Worm (Caenorhabditis elegans) whole organism, L2 larva: ENCODE data around the gene F36D4.4.
A peak's percentile ranks its signal among the peaks of the same experiment; 100 is the strongest.

ENCODE experiments used
- C34F6.9 ChIP-seq: fragments of 150-350 bp; optimal IDR thresholded peaks from 2 replicates; lab custom pipeline; 2014; ENCODE audit warnings: missing biosample characterization, missing genetic modification characterization
- F13H6.1 ChIP-seq: sonication (generic microtip); optimal IDR thresholded peaks from 2 replicates; lab custom pipeline; 2016; ENCODE audit warnings: missing genetic modification characterization, missing compliant biosample characterization
- ZK546.5 ChIP-seq: sonication (generic microtip); optimal IDR thresholded peaks from 2 replicates; lab custom pipeline; 2017; ENCODE audit warnings: missing biosample characterization, missing genetic modification characterization
- aly-2 ChIP-seq: fragments of 150-350 bp; optimal IDR thresholded peaks from 2 replicates; lab custom pipeline; 2014; ENCODE audit warnings: missing biosample characterization, missing genetic modification characterization
- ama-1 ChIP-seq: fragments of 150-350 bp; optimal IDR thresholded peaks from 2 replicates; lab custom pipeline; 2018; ENCODE audit warnings: inconsistent platforms
- blmp-1 ChIP-seq: sonication (generic microtip); optimal IDR thresholded peaks from 2 replicates; lab custom pipeline; 2017; ENCODE audit warnings: missing genetic modification characterization, mild to moderate bottlenecking, missing compliant biosample characterization, antibody characterized with exemption, moderate library complexity; ENCODE audit not compliant: insufficient read depth
- ceh-16 ChIP-seq: fragments of 150-350 bp; optimal IDR thresholded peaks from 2 replicates; lab custom pipeline; 2014; ENCODE audit warnings: missing biosample characterization, missing genetic modification characterization
- ceh-82 ChIP-seq: fragments of 150-350 bp; optimal IDR thresholded peaks from 2 replicates; lab custom pipeline; 2014; ENCODE audit warnings: missing biosample characterization, missing genetic modification characterization
- crh-2 ChIP-seq: sonication (generic microtip); optimal IDR thresholded peaks from 2 replicates; lab custom pipeline; 2017; ENCODE audit warnings: missing biosample characterization, missing genetic modification characterization
- dmd-4 ChIP-seq: sonication (generic microtip); optimal IDR thresholded peaks from 2 replicates; lab custom pipeline; 2017; ENCODE audit warnings: missing biosample characterization, missing genetic modification characterization
- egl-27 ChIP-seq: sonication (generic microtip); optimal IDR thresholded peaks from 3 replicates; lab custom pipeline; 2017; ENCODE audit warnings: missing biosample characterization, missing genetic modification reagents, missing genetic modification characterization
- fos-1 ChIP-seq: fragments of 150-350 bp; optimal IDR thresholded peaks from 2 replicates; lab custom pipeline; 2014; ENCODE audit warnings: missing biosample characterization, missing genetic modification characterization
- lin-11 ChIP-seq: fragments of 150-350 bp; sonication (generic microtip); optimal IDR thresholded peaks from 2 replicates; lab custom pipeline; 2014; ENCODE audit warnings: missing biosample characterization, missing genetic modification characterization, inconsistent platforms, mixed read lengths
- lin-13 ChIP-seq: fragments of 150-350 bp; optimal IDR thresholded peaks from 2 replicates; lab custom pipeline; 2014; ENCODE audit warnings: missing biosample characterization, missing genetic modification reagents, missing genetic modification characterization
- lin-39 ChIP-seq: fragments of 150-350 bp; optimal IDR thresholded peaks from 2 replicates; lab custom pipeline; 2014; ENCODE audit warnings: missing biosample characterization, missing genetic modification reagents, missing genetic modification characterization
- lsy-2 ChIP-seq, 2 experiments: fragments of 150-350 bp in 1 of 2; sonication (generic microtip) in 1 of 2; optimal IDR thresholded peaks; 2 replicates each; lab custom pipeline; 2014 to 2017; ENCODE audit warnings: missing biosample characterization in 2 of 2, missing genetic modification characterization in 2 of 2
- mab-5 ChIP-seq: fragments of 150-350 bp; optimal IDR thresholded peaks from 2 replicates; lab custom pipeline; 2014; ENCODE audit warnings: missing biosample characterization, missing genetic modification characterization
- mbf-1 ChIP-seq: sonication (generic microtip); optimal IDR thresholded peaks from 2 replicates; lab custom pipeline; 2017; ENCODE audit warnings: missing biosample characterization, missing genetic modification characterization
- nhr-10 ChIP-seq: sonication (generic microtip); optimal IDR thresholded peaks from 2 replicates; lab custom pipeline; 2017; ENCODE audit warnings: missing biosample characterization, missing genetic modification characterization
- nhr-11 ChIP-seq: fragments of 150-350 bp; optimal IDR thresholded peaks from 2 replicates; lab custom pipeline; 2014; ENCODE audit warnings: missing biosample characterization, missing genetic modification characterization
- nhr-129 ChIP-seq: fragments of 150-350 bp; optimal IDR thresholded peaks from 2 replicates; lab custom pipeline; 2014; ENCODE audit warnings: missing biosample characterization, missing genetic modification characterization
- nhr-21 ChIP-seq: fragments of 150-350 bp; optimal IDR thresholded peaks from 2 replicates; lab custom pipeline; 2014; ENCODE audit warnings: missing biosample characterization, missing genetic modification characterization
- nhr-25 ChIP-seq: fragments of 150-350 bp; sonication (generic microtip); optimal IDR thresholded peaks from 3 replicates; lab custom pipeline; 2014; ENCODE audit warnings: missing biosample characterization, missing genetic modification characterization
- nhr-6 ChIP-seq: fragments of 150-350 bp; optimal IDR thresholded peaks from 2 replicates; lab custom pipeline; 2014; ENCODE audit warnings: missing biosample characterization, missing genetic modification characterization
- nhr-77 ChIP-seq: fragments of 150-350 bp; optimal IDR thresholded peaks from 2 replicates; lab custom pipeline; 2014; ENCODE audit warnings: missing biosample characterization, missing genetic modification characterization
- peb-1 ChIP-seq: fragments of 150-350 bp; optimal IDR thresholded peaks from 2 replicates; lab custom pipeline; 2014; ENCODE audit warnings: missing biosample characterization, missing genetic modification characterization
- sem-4 ChIP-seq: fragments of 150-350 bp; optimal IDR thresholded peaks from 2 replicates; lab custom pipeline; 2014; ENCODE audit warnings: missing biosample characterization, missing genetic modification reagents, missing genetic modification characterization
- sma-3 ChIP-seq: sonication (generic microtip); optimal IDR thresholded peaks from 2 replicates; lab custom pipeline; 2016; ENCODE audit warnings: missing genetic modification reagents, missing genetic modification characterization, missing compliant biosample characterization
- sma-9 ChIP-seq, 2 experiments: fragments of 150-350 bp in 1 of 2; sonication (generic microtip) in 1 of 2; optimal IDR thresholded peaks; 2 replicates each; lab custom pipeline; 2014 to 2016; ENCODE audit warnings: missing genetic modification characterization in 2 of 2, mild to moderate bottlenecking in 1 of 2, missing biosample characterization in 1 of 2, missing compliant biosample characterization in 1 of 2, missing genetic modification reagents in 1 of 2, moderate library complexity in 1 of 2
- unc-55 ChIP-seq: fragments of 150-350 bp; sonication (generic microtip); optimal IDR thresholded peaks from 3 replicates; lab custom pipeline; 2014; ENCODE audit warnings: missing biosample characterization, missing genetic modification reagents, missing genetic modification characterization
- unc-62 ChIP-seq: fragments of 150-350 bp; optimal IDR thresholded peaks from 2 replicates; lab custom pipeline; 2014; ENCODE audit warnings: missing biosample characterization, missing genetic modification reagents, missing genetic modification characterization
- zag-1 ChIP-seq: fragments of 150-350 bp; optimal IDR thresholded peaks from 2 replicates; lab custom pipeline; 2014; ENCODE audit warnings: missing biosample characterization, missing genetic modification characterization
- ztf-11 ChIP-seq: sonication (generic microtip); optimal IDR thresholded peaks from 2 replicates; lab custom pipeline; 2017; ENCODE audit warnings: missing biosample characterization, missing genetic modification characterization
- ztf-4 ChIP-seq: fragments of 150-350 bp; optimal IDR thresholded peaks from 2 replicates; lab custom pipeline; 2014; ENCODE audit warnings: missing biosample characterization, missing genetic modification characterization

The F36D4.4 gene

ce11 chrV:9414516-9414915, at the start of gene F36D4.4:
F36D4.4 (minus strand) TSS chrV:9414616.
- TF ChIP-seq dmd-4 (tag; lab: Kevin White, UChicago): no peak
- TF ChIP-seq unc-55 (GFP tag; lab: Kevin White, UChicago): no peak
- no peak for TF ChIP-seq ceh-16 (tag; lab: Kevin White, UChicago)
- TF ChIP-seq nhr-11: no peak
- TF ChIP-seq nhr-6 (tag; lab: Kevin White, UChicago): no peak
- no peak for TF ChIP-seq ztf-11 (tag; lab: Kevin White, UChicago)
- TF ChIP-seq lin-11 (tag; lab: Kevin White, UChicago): no peak

DNA sequence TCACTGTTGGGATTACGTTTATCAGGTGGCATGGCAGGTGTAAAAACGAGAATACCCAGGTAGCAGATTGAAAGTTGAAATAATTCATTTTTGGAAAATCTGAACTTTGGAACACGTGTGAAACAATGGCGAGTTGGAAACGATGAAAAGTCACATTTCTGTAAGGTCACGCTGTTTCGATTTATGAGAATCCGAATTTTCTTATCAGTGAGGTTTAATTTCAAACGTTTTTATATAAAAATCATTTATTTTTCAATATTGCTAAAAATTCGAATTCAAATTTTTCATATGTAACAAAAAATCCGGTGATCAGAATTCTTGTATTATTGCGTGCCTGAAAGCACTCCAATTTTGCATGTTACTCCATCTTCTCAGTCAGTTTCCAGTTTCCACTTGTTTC, 48.2 kb upstream of the F36D4.4 start, which contains the start of gene F07D3.3:
TSS of gene F07D3.3 (minus strand) at position 101 of the 400 bp plus-strand sequence.
- TF ChIP-seq lin-11 (tag; lab: Kevin White, UChicago): no peak
- TF ChIP-seq nhr-129 (tag; lab: Kevin White, UChicago): no peak
- no peak for TF ChIP-seq nhr-25 (tag; lab: Kevin White, UChicago)
- no peak for TF ChIP-seq nhr-21 (tag; lab: Kevin White, UChicago)
- no peak for TF ChIP-seq ama-1 (lab: Kevin White, UChicago)
- TF ChIP-seq lsy-2 (tag; optimal IDR thresholded peaks at IDR 0.05; lab: Kevin White, UChicago): no peak

- no peak for TF ChIP-seq nhr-129 (tag; lab: Kevin White, UChicago)
- TF ChIP-seq peb-1 (tag; lab: Kevin White, UChicago): no peak
- TF ChIP-seq mab-5 (tag; lab: Kevin White, UChicago): no peak
- TF ChIP-seq nhr-77 (tag; lab: Kevin White, UChicago): no peak
- no peak for TF ChIP-seq unc-55 (GFP tag; lab: Kevin White, UChicago)
- TF ChIP-seq nhr-10 (tag; lab: Kevin White, UChicago): no peak
These were observed 43.1 kb upstream of the F36D4.4 start for ce11 chrV:9457535-9457934.

ce11 chrV:9453933-9454332, 39.5 kb upstream of the F36D4.4 start:
- TF ChIP-seq fos-1: peak; percentile 55
- peak; percentile 70 for TF ChIP-seq blmp-1 (tag; lab: Kevin White, UChicago)
- TF ChIP-seq ztf-4 (tag; lab: Kevin White, UChicago): no peak

DNA sequence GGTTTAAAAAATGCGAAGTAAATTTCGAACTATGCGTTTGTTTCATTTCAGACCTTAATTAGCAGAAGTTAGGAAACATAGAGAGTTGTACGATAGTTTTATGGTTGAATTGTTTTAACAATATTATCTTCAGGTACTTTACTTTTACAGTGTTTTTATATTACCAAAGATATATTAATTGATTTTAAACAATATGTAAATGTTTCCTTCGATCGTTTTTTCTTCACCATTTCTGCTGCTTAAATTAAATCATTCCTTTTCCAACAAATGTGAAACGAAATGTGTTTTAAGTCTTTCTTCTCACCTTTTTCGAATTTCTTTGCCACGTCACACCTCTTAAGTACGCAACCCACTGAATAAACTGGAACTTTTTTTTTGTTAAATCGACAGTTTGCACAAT, 38.9 kb upstream of the F36D4.4 start:
- TF ChIP-seq ztf-4 (tag; lab: Kevin White, UChicago) (no peak), lin-39 (tag; lab: Kevin White, UChicago) (no peak), F13H6.1 (no peak), aly-2 (tag; lab: Kevin White, UChicago) (no peak), mab-5 (tag; lab: Kevin White, UChicago) (no peak), ceh-82 (tag; lab: Kevin White, UChicago) (no peak), peb-1 (tag; lab: Kevin White, UChicago) (no peak), lsy-2 (tag; optimal IDR thresholded peaks at IDR 0.05; lab: Kevin White, UChicago) (no peak)

DNA sequence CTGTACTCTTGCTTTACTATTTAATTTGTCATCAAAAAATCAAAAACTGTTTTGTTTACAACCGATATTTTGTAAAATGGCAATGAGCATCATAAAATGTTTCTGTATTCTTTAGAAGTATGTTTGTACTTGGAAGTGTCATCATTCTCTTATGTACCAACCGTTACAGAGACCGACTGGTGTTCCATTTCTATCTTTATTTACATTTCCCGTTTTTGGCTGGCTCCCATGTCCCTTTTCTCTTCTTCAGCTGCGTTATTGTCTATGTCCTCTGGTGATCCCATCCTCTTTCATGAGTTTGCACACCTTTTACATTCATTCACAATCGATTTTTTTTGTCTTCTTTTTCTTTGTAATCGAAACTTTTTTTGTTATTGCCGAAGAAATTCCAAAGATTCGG, 37.1 kb upstream of the F36D4.4 start:
- TF ChIP-seq mbf-1 (tag; lab: Kevin White, UChicago): no peak
- TF ChIP-seq nhr-77 (tag; lab: Kevin White, UChicago): no peak
- TF ChIP-seq lin-13 (GFP tag; lab: Kevin White, UChicago): no peak
- no peak for TF ChIP-seq dmd-4 (tag; lab: Kevin White, UChicago)
- TF ChIP-seq egl-27 (tag; lab: Kevin White, UChicago): no peak
- TF ChIP-seq sma-3 (GFP tag; lab: Kevin White, UChicago): no peak
- no peak for TF ChIP-seq ZK546.5 (tag; lab: Kevin White, UChicago)
- no peak for TF ChIP-seq blmp-1 (tag; lab: Kevin White, UChicago)
- no peak for TF ChIP-seq zag-1
- no peak for TF ChIP-seq C34F6.9 (tag; lab: Kevin White, UChicago)
- TF ChIP-seq sem-4 (tag; lab: Kevin White, UChicago): no peak
- no peak for TF ChIP-seq unc-62 (GFP tag; lab: Kevin White, UChicago)
- no peak for TF ChIP-seq crh-2
- no peak for TF ChIP-seq sma-9 (GFP tag; optimal IDR thresholded peaks at IDR 0.05; lab: Kevin White, UChicago)
- TF ChIP-seq sma-9 (tag; optimal IDR thresholded peaks at IDR 0.05; lab: Kevin White, UChicago): no peak
- TF ChIP-seq nhr-129 (tag; lab: Kevin White, UChicago): no peak
- no peak for TF ChIP-seq nhr-10 (tag; lab: Kevin White, UChicago)
